Fruit fly (Drosophila melanogaster) whole organism, embryonic: ENCODE results near the gene CG11095.

Experiments used
- Ada2b ChIP-seq: fragments of 200-800 bp; sonication (Bioruptor generic); IDR thresholded peaks from 2 replicates; pipeline ENCODE4 v1.3.6; 2022; ENCODE audit warnings: missing biosample characterization, missing genetic modification characterization
- Aef1 ChIP-seq: fragments of 200-800 bp; sonication (Bioruptor generic); IDR thresholded peaks from 3 replicates; pipeline ENCODE4 v1.3.6; 2022; ENCODE audit warnings: missing biosample characterization, missing genetic modification characterization
- Blimp-1 ChIP-seq: fragments of 200-800 bp; sonication (Bioruptor generic); optimal IDR thresholded peaks from 3 replicates; lab custom pipeline; 2018; ENCODE audit warnings: missing biosample characterization, missing genetic modification characterization, mild to moderate bottlenecking, moderate library complexity, missing genetic modification reagents
- CG14441 ChIP-seq: fragments of 200-800 bp; sonication (Bioruptor generic); IDR thresholded peaks from 2 replicates; pipeline ENCODE4 v1.3.6; 2022; ENCODE audit warnings: missing biosample characterization, missing genetic modification characterization
- CG30431 ChIP-seq: fragments of 200-800 bp; sonication (Bioruptor generic); optimal IDR thresholded peaks from 2 replicates; lab custom pipeline; 2017; ENCODE audit warnings: missing biosample characterization, missing genetic modification characterization
- CG31388 ChIP-seq: fragments of 200-800 bp; sonication (Bioruptor generic); optimal IDR thresholded peaks from 2 replicates; lab custom pipeline; 2016; ENCODE audit warnings: missing biosample characterization, missing genetic modification characterization
- CG31441 ChIP-seq: fragments of 200-800 bp; sonication (Bioruptor generic); IDR thresholded peaks from 2 replicates; pipeline ENCODE4 v1.3.6; 2022; ENCODE audit warnings: missing biosample characterization, missing genetic modification characterization
- CG4854 ChIP-seq: fragments of 200-800 bp; sonication (Bioruptor generic); optimal IDR thresholded peaks from 2 replicates; lab custom pipeline; 2016; ENCODE audit warnings: missing biosample characterization, missing genetic modification characterization, inconsistent platforms
- CG6765 ChIP-seq: fragments of 200-800 bp; sonication (Bioruptor generic); optimal IDR thresholded peaks from 3 replicates; lab custom pipeline; 2017; ENCODE audit warnings: missing biosample characterization, mild to moderate bottlenecking, missing genetic modification characterization
- CG7357 ChIP-seq: fragments of 200-800 bp; sonication (Bioruptor generic); IDR thresholded peaks from 3 replicates; pipeline ENCODE4 v1.3.6; 2022; ENCODE audit warnings: missing biosample characterization, missing genetic modification characterization
- CG8089 ChIP-seq: fragments of 200-800 bp; sonication (Bioruptor generic); optimal IDR thresholded peaks from 3 replicates; lab custom pipeline; 2016; ENCODE audit warnings: missing biosample characterization, missing genetic modification characterization
- CG9932 ChIP-seq: fragments of 200-800 bp; sonication (Bioruptor generic); IDR thresholded peaks from 2 replicates; pipeline ENCODE4 v1.3.6; 2022; ENCODE audit warnings: missing biosample characterization, missing genetic modification characterization
- CHES-1-like ChIP-seq: fragments of 200-800 bp; sonication (Bioruptor generic); optimal IDR thresholded peaks from 2 replicates; lab custom pipeline; 2016; ENCODE audit warnings: missing biosample characterization, missing genetic modification characterization
- D19B ChIP-seq: fragments of 200-800 bp; sonication (Bioruptor generic); optimal IDR thresholded peaks from 2 replicates; lab custom pipeline; 2017; ENCODE audit warnings: missing biosample characterization, mild to moderate bottlenecking, missing genetic modification characterization
- Dek ChIP-seq: fragments of 200-800 bp; sonication (Bioruptor generic); optimal IDR thresholded peaks from 3 replicates; lab custom pipeline; 2019; ENCODE audit warnings: missing biosample characterization, mild to moderate bottlenecking, missing genetic modification characterization, moderate library complexity
- Doc3 ChIP-seq: fragments of 200-800 bp; sonication (Bioruptor generic); IDR thresholded peaks from 3 replicates; pipeline ENCODE4 v1.3.6; 2022; ENCODE audit warnings: missing biosample characterization, missing genetic modification characterization; ENCODE audit not compliant: partially characterized antibody
- H15 ChIP-seq: fragments of 200-800 bp; sonication (Bioruptor generic); IDR thresholded peaks from 3 replicates; pipeline ENCODE4 v1.3.6; 2022; ENCODE audit warnings: missing biosample characterization, missing genetic modification characterization
- HLH4C ChIP-seq: fragments of 200-800 bp; sonication (Bioruptor generic); IDR thresholded peaks from 3 replicates; pipeline ENCODE4 v1.3.6; 2022; ENCODE audit warnings: missing biosample characterization, missing genetic modification characterization; ENCODE audit not compliant: partially characterized antibody
- Lim3 ChIP-seq: fragments of 200-800 bp; sonication (Bioruptor generic); IDR thresholded peaks from 2 replicates; pipeline ENCODE4 v1.3.6; 2022; ENCODE audit warnings: missing biosample characterization, missing genetic modification characterization
- MBD-R2 ChIP-seq: fragments of 200-800 bp; sonication (Bioruptor generic); IDR thresholded peaks from 2 replicates; pipeline ENCODE4 v1.3.6; 2022; ENCODE audit warnings: missing biosample characterization, missing genetic modification characterization
- MESR4 ChIP-seq: fragments of 200-800 bp; sonication (Bioruptor generic); optimal IDR thresholded peaks from 2 replicates; lab custom pipeline; 2018; ENCODE audit warnings: missing biosample characterization, mild to moderate bottlenecking, missing genetic modification characterization, moderate library complexity
- Max ChIP-seq: fragments of 200-800 bp; sonication (Bioruptor generic); optimal IDR thresholded peaks from 2 replicates; lab custom pipeline; 2016; ENCODE audit warnings: missing biosample characterization, mild to moderate bottlenecking, missing genetic modification characterization
- NC2α ChIP-seq: fragments of 200-800 bp; sonication (Bioruptor generic); optimal IDR thresholded peaks from 2 replicates; lab custom pipeline; 2016; ENCODE audit warnings: missing biosample characterization, missing genetic modification characterization
- Ravus ChIP-seq: fragments of 200-800 bp; sonication (Bioruptor generic); IDR thresholded peaks from 2 replicates; pipeline ENCODE4 v1.3.6; 2022; ENCODE audit warnings: missing biosample characterization, missing genetic modification characterization
- Rx ChIP-seq: fragments of 200-800 bp; sonication (Bioruptor generic); IDR thresholded peaks from 2 replicates; pipeline ENCODE4 v1.3.6; 2022; ENCODE audit warnings: missing biosample characterization, missing genetic modification characterization
- Side ChIP-seq: fragments of 200-800 bp; sonication (Bioruptor generic); optimal IDR thresholded peaks from 2 replicates; lab custom pipeline; 2016; ENCODE audit warnings: missing biosample characterization, missing genetic modification characterization
- Stat92E ChIP-seq, 3 experiments: fragments of >200 bp in 2 of 3; fragments of 200-800 bp in 1 of 3; sonication (Bioruptor generic) in 1 of 3; optimal IDR thresholded peaks; 2 replicates each; lab custom pipeline; 2017 to 2019; ENCODE audit warnings: missing biosample characterization in 3 of 3, missing genetic modification characterization in 3 of 3, mild to moderate bottlenecking in 1 of 3, moderate library complexity in 1 of 3
- Taf1 ChIP-seq: fragments of 200-800 bp; sonication (Bioruptor generic); IDR thresholded peaks from 2 replicates; pipeline ENCODE4 v1.3.6; 2022; ENCODE audit warnings: missing biosample characterization, missing genetic modification characterization
- Vsx1 ChIP-seq: fragments of 200-800 bp; sonication (Bioruptor generic); optimal IDR thresholded peaks from 2 replicates; lab custom pipeline; 2017; ENCODE audit warnings: missing biosample characterization, mild to moderate bottlenecking, missing genetic modification characterization, missing genetic modification reagents
- ab ChIP-seq: fragments of 200-800 bp; sonication (Bioruptor generic); optimal IDR thresholded peaks from 2 replicates; lab custom pipeline; 2016; ENCODE audit warnings: missing biosample characterization, missing genetic modification characterization
- aop ChIP-seq: fragments of 200-800 bp; sonication (Bioruptor generic); IDR thresholded peaks from 2 replicates; pipeline ENCODE4 v1.3.6; 2022; ENCODE audit warnings: missing biosample characterization, missing genetic modification characterization
- bab2 ChIP-seq: fragments of 200-800 bp; sonication (Bioruptor generic); optimal IDR thresholded peaks from 2 replicates; lab custom pipeline; 2016; ENCODE audit warnings: missing biosample characterization, missing genetic modification characterization
- bsh ChIP-seq, 2 experiments: fragments of 200-800 bp; sonication (Bioruptor generic); optimal IDR thresholded peaks; 2 replicates each; lab custom pipeline; 2017 to 2018; ENCODE audit warnings: mild to moderate bottlenecking in 2 of 2, missing biosample characterization in 2 of 2, missing genetic modification characterization in 2 of 2, moderate library complexity in 1 of 2
- cas ChIP-seq: fragments of 200-800 bp; sonication (Bioruptor generic); IDR thresholded peaks from 2 replicates; pipeline ENCODE4 v1.3.6; 2022; ENCODE audit warnings: missing biosample characterization, missing genetic modification characterization
- chinmo ChIP-seq: fragments of 200-800 bp; sonication (Bioruptor generic); IDR thresholded peaks from 4 replicates; pipeline ENCODE4 v1.3.6; 2022; ENCODE audit warnings: missing biosample characterization, missing genetic modification characterization; ENCODE audit not compliant: partially characterized antibody
- ci ChIP-seq: fragments of 200-800 bp; sonication (Bioruptor generic); IDR thresholded peaks from 3 replicates; pipeline ENCODE4 v1.3.6; 2022; ENCODE audit warnings: missing biosample characterization, missing genetic modification characterization
- eyg ChIP-seq: fragments of 200-800 bp; sonication (Bioruptor generic); optimal IDR thresholded peaks from 3 replicates; lab custom pipeline; 2016; ENCODE audit warnings: missing biosample characterization, missing genetic modification characterization
- fru ChIP-seq: fragments of >200 bp; optimal IDR thresholded peaks from 2 replicates; lab custom pipeline; 2017
- gce ChIP-seq: fragments of 200-800 bp; sonication (Bioruptor generic); IDR thresholded peaks from 3 replicates; pipeline ENCODE4 v1.3.6; 2022; ENCODE audit warnings: missing biosample characterization, missing genetic modification characterization
- grau ChIP-seq: fragments of 200-800 bp; optimal IDR thresholded peaks from 3 replicates; lab custom pipeline; 2019; ENCODE audit warnings: missing biosample characterization, mild to moderate bottlenecking, missing genetic modification characterization, moderate library complexity
- otp ChIP-seq: fragments of 200-800 bp; sonication (Bioruptor generic); IDR thresholded peaks from 3 replicates; pipeline ENCODE4, ENCODE4 v1.3.6; 2022; ENCODE audit warnings: missing biosample characterization, missing genetic modification characterization
- phol ChIP-seq: fragments of 200-800 bp; sonication (Bioruptor generic); optimal IDR thresholded peaks from 3 replicates; lab custom pipeline; 2018; ENCODE audit warnings: missing biosample characterization, mild to moderate bottlenecking, missing genetic modification characterization, moderate library complexity
- pros ChIP-seq: fragments of 200-800 bp; sonication (Bioruptor generic); optimal IDR thresholded peaks from 3 replicates; lab custom pipeline; 2019; ENCODE audit warnings: missing biosample characterization, mild to moderate bottlenecking, missing genetic modification characterization, moderate library complexity
- seq ChIP-seq: fragments of 200-800 bp; sonication (Bioruptor generic); IDR thresholded peaks from 2 replicates; pipeline ENCODE4 v1.3.6; 2022; ENCODE audit warnings: missing biosample characterization, missing genetic modification characterization
- sisA ChIP-seq: fragments of 200-800 bp; sonication (Bioruptor generic); IDR thresholded peaks from 2 replicates; pipeline ENCODE4 v1.3.6; 2022; ENCODE audit warnings: missing biosample characterization, missing genetic modification characterization
- stwl ChIP-seq: fragments of 200-800 bp; sonication (Bioruptor generic); optimal IDR thresholded peaks from 3 replicates; lab custom pipeline; 2018; ENCODE audit warnings: missing biosample characterization, mild to moderate bottlenecking, missing genetic modification characterization, moderate library complexity
- trh ChIP-seq: fragments of 200-800 bp; sonication (Bioruptor generic); optimal IDR thresholded peaks from 2 replicates; lab custom pipeline; 2016; ENCODE audit warnings: missing biosample characterization, missing genetic modification characterization
- unc-4 ChIP-seq: fragments of 200-800 bp; sonication (Bioruptor generic); IDR thresholded peaks from 2 replicates; pipeline ENCODE4 v1.3.6; 2022; ENCODE audit warnings: missing biosample characterization, missing genetic modification characterization; ENCODE audit not compliant: partially characterized antibody

CG11095 gene

dm6 chrX:13787282-13787850 is 24.1 kb upstream of the CG11095 start (continued):
- TF ChIP-seq Ravus (GFP tag; lab: Robert Waterston, UW) (no peak), Dek (tag; lab: Kevin White, UChicago) (no peak), CG31388 (GFP tag; lab: Kevin White, UChicago) (no peak), Taf1 (GFP tag; lab: Robert Waterston, UW) (no peak), CG30431 (GFP tag; lab: Kevin White, UChicago) (no peak), CG31441 (peak; percentile 22; the same call in 1 of the 2 replicates), CG4854 (GFP tag; lab: Kevin White, UChicago) (no peak), fru (lab: Kevin White, UChicago) (no peak), Lim3 (GFP tag; lab: Robert Waterston, UW) (no peak), ab (GFP tag; lab: Kevin White, UChicago) (no peak), Stat92E (GFP tag; optimal IDR thresholded peaks at IDR 0.05; lab: Kevin White, UChicago) (no peak), eyg (GFP tag; lab: Kevin White, UChicago) (no peak), aop (GFP tag; lab: Robert Waterston, UW) (no peak), unc-4 (GFP tag; lab: Robert Waterston, UW) (no peak), chinmo (GFP tag; lab: Robert Waterston, UW) (0 out of 4 replicates have a peak, but pooled peaks have one; percentile 13), Rx (no peak), CG7357 (GFP tag; lab: Robert Waterston, UW) (no peak), Side (GFP tag; lab: Kevin White, UChicago) (no peak), HLH4C (GFP tag; lab: Robert Waterston, UW) (peak; percentile 62; the same call in 2 of the 3 replicates), bab2 (GFP tag; lab: Kevin White, UChicago) (no peak), Ada2b (no peak), MESR4 (no peak), H15 (GFP tag; lab: Robert Waterston, UW) (no peak), grau (tag; lab: Kevin White, UChicago) (peak; percentile 11), gce (GFP tag; lab: Robert Waterston, UW) (no peak), trh (no peak), phol (tag; lab: Kevin White, UChicago) (peak; percentile 24), CG9932 (no peak), bsh (GFP tag; optimal IDR thresholded peaks at IDR 0.05; lab: Kevin White, UChicago) (peak in 1 of 2 experiments; percentile 4), Aef1 (GFP tag; lab: Robert Waterston, UW) (no peak), sisA (GFP tag; lab: Robert Waterston, UW) (no peak), Vsx1 (GFP tag; lab: Kevin White, UChicago) (no peak), Blimp-1 (GFP tag; lab: Kevin White, UChicago) (no peak), CHES-1-like (GFP tag; lab: Kevin White, UChicago) (no peak), stwl (tag; lab: Kevin White, UChicago) (no peak), NC2α (GFP tag; lab: Kevin White, UChicago) (no peak), cas (GFP tag; lab: Robert Waterston, UW) (no peak), D19B (GFP tag; lab: Kevin White, UChicago) (peak; percentile 52), MBD-R2 (GFP tag; lab: Robert Waterston, UW) (no peak), CG6765 (GFP tag; lab: Kevin White, UChicago) (no peak), CG14441 (GFP tag; lab: Robert Waterston, UW) (no peak), CG8089 (GFP tag; lab: Kevin White, UChicago) (no peak), Doc3 (GFP tag; lab: Robert Waterston, UW) (no peak), Max (GFP tag; lab: Kevin White, UChicago) (no peak), otp (GFP tag; lab: Robert Waterston, UW) (no peak), pros (peak; percentile 61), seq (GFP tag; lab: Robert Waterston, UW) (no peak), ci (GFP tag; lab: Robert Waterston, UW) (no peak)
